Worm (Caenorhabditis elegans): ENCODE results near the gene C39E9.8.

Gene C39E9.8

ce11 chrIV:13079119-13079518, at the start of gene C39E9.8:
TSS of gene C39E9.8 (plus strand) at chrIV:13079446.
- no peak for TF ChIP-seq ztf-4 (tag; optimal IDR thresholded peaks at IDR 0.05)
- TF ChIP-seq ztf-11 (tag; optimal IDR thresholded peaks at IDR 0.05): no peak
- peak; percentile 79 for TF ChIP-seq nhr-25 (tag; optimal IDR thresholded peaks at IDR 0.05)
- no peak for TF ChIP-seq zag-1 (tag; optimal IDR thresholded peaks at IDR 0.05)
- peak; percentile 47 for TF ChIP-seq nhr-23 (tag; optimal IDR thresholded peaks at IDR 0.05)
- TF ChIP-seq skn-1 (tag; optimal IDR thresholded peaks at IDR 0.05): no peak
- TF ChIP-seq nhr-43 (tag; optimal IDR thresholded peaks at IDR 0.05; ENCODE audit: poor library complexity, severe bottlenecking): peak; percentile 77
- no peak for TF ChIP-seq ceh-28 (tag; optimal IDR thresholded peaks at IDR 0.05)
- no peak for TF ChIP-seq lsy-12 (tag; optimal IDR thresholded peaks at IDR 0.05)
- TF ChIP-seq elt-1 (tag; optimal IDR thresholded peaks at IDR 0.05): no peak
- TF ChIP-seq nhr-67 (tag; optimal IDR thresholded peaks at IDR 0.05): no peak
- no peak for TF ChIP-seq elt-2 (tag; optimal IDR thresholded peaks at IDR 0.05)
- TF ChIP-seq egl-5 (tag; optimal IDR thresholded peaks at IDR 0.05): no peak
- no peak for TF ChIP-seq ZK546.5 (tag; optimal IDR thresholded peaks at IDR 0.05)
- TF ChIP-seq mml-1 (tag; optimal IDR thresholded peaks at IDR 0.05): no peak
- TF ChIP-seq nhr-11 (tag; optimal IDR thresholded peaks at IDR 0.05): no peak
- TF ChIP-seq fos-1 (tag; optimal IDR thresholded peaks at IDR 0.05): no peak
- no peak for TF ChIP-seq ceh-9 (tag; optimal IDR thresholded peaks at IDR 0.05)
- TF ChIP-seq aly-2 (tag; optimal IDR thresholded peaks at IDR 0.05): no peak
- no peak for TF ChIP-seq ama-1 (optimal IDR thresholded peaks at IDR 0.05)
- TF ChIP-seq snpc-4 (tag; optimal IDR thresholded peaks at IDR 0.05): no peak
- no peak for TF ChIP-seq R02D3.7 (tag; optimal IDR thresholded peaks at IDR 0.05)
- TF ChIP-seq eor-1 (tag; optimal IDR thresholded peaks at IDR 0.05): no peak
- no peak for TF ChIP-seq nhr-12 (tag; optimal IDR thresholded peaks at IDR 0.05)

ce11 chrIV:13029674-13030466, 49.4 kb upstream of the C39E9.8 start:
- peak; percentile 34 for TF ChIP-seq lin-39 (tag; optimal IDR thresholded peaks at IDR 0.05)
- peak in 1 of 3 experiments; percentile 51 for TF ChIP-seq elt-3 (tag; optimal IDR thresholded peaks at IDR 0.05)
- peak; percentile 4 for TF ChIP-seq nhr-23 (tag; optimal IDR thresholded peaks at IDR 0.05)
- peak; percentile 47 for TF ChIP-seq hmg-11 (tag; optimal IDR thresholded peaks at IDR 0.05)
- TF ChIP-seq ZK546.5 (tag; optimal IDR thresholded peaks at IDR 0.05): no peak
- peak; percentile 5 for TF ChIP-seq lsy-12 (tag; optimal IDR thresholded peaks at IDR 0.05)
- peak; percentile 32 for TF ChIP-seq nfya-1 (tag; optimal IDR thresholded peaks at IDR 0.05; ENCODE audit: insufficient read depth)
- no peak for TF ChIP-seq nhr-11 (tag; optimal IDR thresholded peaks at IDR 0.05)
- peak; percentile 10 for TF ChIP-seq lin-15B (tag; optimal IDR thresholded peaks at IDR 0.05)
- peak; percentile 30 for TF ChIP-seq nhr-25 (tag; optimal IDR thresholded peaks at IDR 0.05)
- TF ChIP-seq ceh-82 (tag; optimal IDR thresholded peaks at IDR 0.05): no peak

DNA sequence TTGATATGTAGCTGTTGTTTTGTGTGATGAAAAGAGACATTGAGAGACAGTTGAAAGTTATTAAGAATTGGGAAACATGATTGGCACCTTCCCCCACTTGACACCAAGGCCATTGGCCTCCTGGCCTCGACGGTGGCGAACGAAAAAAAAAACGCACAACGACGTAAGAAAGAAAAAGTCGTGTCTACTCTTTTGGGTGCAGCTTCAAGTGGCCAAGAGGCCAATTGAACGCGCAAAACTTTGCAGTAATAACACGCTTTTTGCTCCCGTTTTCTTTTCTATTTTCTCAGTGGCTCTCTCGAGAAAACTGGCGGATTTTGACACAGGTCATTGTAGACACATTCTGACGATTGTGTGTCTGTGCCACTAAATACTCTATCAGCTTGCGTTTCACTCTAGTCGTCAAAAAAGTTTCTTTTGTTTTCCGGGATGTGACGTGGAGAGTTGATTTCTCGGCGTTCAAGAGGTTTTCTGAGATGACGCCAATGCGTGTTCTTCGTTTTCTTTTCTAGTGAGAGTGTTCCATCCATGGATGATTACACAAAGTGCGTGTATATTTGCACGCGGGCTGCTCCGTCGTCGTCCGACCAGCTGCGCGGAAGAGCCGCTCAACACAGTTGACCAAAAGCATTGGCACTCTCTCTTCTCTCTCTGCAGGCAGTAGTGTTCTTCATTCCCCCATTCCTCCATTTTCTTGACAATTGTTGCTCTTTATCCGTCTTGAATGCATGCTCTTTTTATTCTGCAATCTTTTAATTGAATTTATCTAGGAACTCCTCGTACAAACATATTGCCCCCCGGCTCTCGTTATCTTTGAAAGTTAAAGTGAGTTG, 48.6 kb upstream of the C39E9.8 start:
- TF ChIP-seq nhr-25 (tag; optimal IDR thresholded peaks at IDR 0.05): peak; percentile 54
- peak; percentile 15 for TF ChIP-seq pha-4 (tag; optimal IDR thresholded peaks at IDR 0.05)
- TF ChIP-seq unc-39 (tag; optimal IDR thresholded peaks at IDR 0.05): no peak
- no peak for TF ChIP-seq R02D3.7 (tag; optimal IDR thresholded peaks at IDR 0.05)
- TF ChIP-seq ZK546.5 (tag; optimal IDR thresholded peaks at IDR 0.05): no peak
- TF ChIP-seq nfya-1 (tag; optimal IDR thresholded peaks at IDR 0.05; ENCODE audit: insufficient read depth): peak; percentile 18

DNA sequence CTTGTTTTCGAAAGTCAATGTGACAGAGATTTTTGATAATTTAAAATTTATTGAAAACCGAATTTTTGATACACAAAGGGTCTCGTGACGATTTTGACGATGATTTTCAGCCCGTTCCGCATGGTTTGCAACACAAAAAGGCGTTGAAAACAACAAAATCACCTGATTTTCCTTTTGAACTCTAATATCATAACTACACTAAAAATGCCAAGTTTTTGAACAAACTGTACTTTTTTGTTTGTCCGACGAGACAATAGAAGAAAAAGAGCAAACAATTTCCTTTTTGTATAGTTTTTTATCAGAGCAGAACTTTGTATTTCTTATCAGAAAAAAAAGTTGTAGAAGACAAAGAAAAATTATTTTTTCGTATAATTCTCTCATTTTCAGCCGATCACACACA, 47.1 kb upstream of the C39E9.8 start:
- TF ChIP-seq elt-2 (tag; optimal IDR thresholded peaks at IDR 0.05) (peak; percentile 59), pqm-1 (tag; optimal IDR thresholded peaks at IDR 0.05) (peak; percentile 43), ama-1 (optimal IDR thresholded peaks at IDR 0.05) (no peak), pha-4 (tag; optimal IDR thresholded peaks at IDR 0.05) (peak; percentile 64)
